Worm (Caenorhabditis elegans): Measurements from ENCODE around the gene sprp-4.

DNA sequence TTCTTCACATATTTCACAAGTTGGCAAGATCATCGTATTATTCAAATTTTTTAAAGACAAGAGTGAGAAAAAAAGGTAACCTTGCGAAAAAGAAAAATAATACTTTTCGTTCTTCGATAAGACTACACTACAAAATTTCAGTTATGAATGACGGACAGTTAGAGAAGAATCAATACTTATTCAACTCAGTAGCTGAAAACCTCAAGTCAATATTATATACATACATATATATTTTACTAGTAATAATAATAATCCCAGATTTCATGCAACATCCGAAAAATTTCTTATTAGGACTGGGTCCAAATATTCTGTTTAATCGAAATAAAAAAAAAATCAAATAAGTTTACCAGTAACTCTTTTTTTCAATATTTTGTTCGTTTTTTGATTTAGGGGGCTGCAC, 22.3 kb downstream of the sprp-4 start, which contains the start of gene C28G1.6:
- TF ChIP-seq mec-3 (tag; optimal IDR thresholded peaks at IDR 0.05; ENCODE audit: borderline replicate concordance), result no peak
- TF ChIP-seq tbx-7 (tag; optimal IDR thresholded peaks at IDR 0.05), result no peak
- no peak for TF ChIP-seq pha-4 (tag; optimal IDR thresholded peaks at IDR 0.05)
- TF ChIP-seq ceh-34 (tag; optimal IDR thresholded peaks at IDR 0.05), result no peak
- TF ChIP-seq elt-2 (tag; optimal IDR thresholded peaks at IDR 0.05), result no peak

All from whole organism, late embryonic.